Fruit fly (Drosophila melanogaster) whole organism, prepupa: Measurements from ENCODE around the gene CG3434.

Experiments used
- Blimp-1 ChIP-seq: fragments of 200-800 bp; sonication (Bioruptor generic); optimal IDR thresholded peaks from 3 replicates; lab custom pipeline; 2017; ENCODE audit warnings: missing biosample characterization, missing genetic modification characterization, mild to moderate bottlenecking, moderate library complexity, missing genetic modification reagents
- CG10669 ChIP-seq: fragments of 200-800 bp; sonication (Bioruptor generic); optimal IDR thresholded peaks from 3 replicates; lab custom pipeline; 2018; ENCODE audit warnings: missing biosample characterization, mild to moderate bottlenecking, missing genetic modification characterization, moderate library complexity
- CG11294 ChIP-seq: fragments of 200-800 bp; sonication (Bioruptor generic); IDR thresholded peaks from 2 replicates; pipeline ENCODE4 v1.3.6; 2022; ENCODE audit warnings: missing biosample characterization, missing genetic modification characterization
- CG11762 ChIP-seq: fragments of 200-800 bp; sonication (Bioruptor generic); optimal IDR thresholded peaks from 3 replicates; lab custom pipeline; 2016; ENCODE audit warnings: missing biosample characterization, missing genetic modification characterization; ENCODE audit not compliant: insufficient read depth
- CG11902 ChIP-seq: fragments of 200-800 bp; sonication (Bioruptor generic); optimal IDR thresholded peaks from 3 replicates; lab custom pipeline; 2016; ENCODE audit warnings: missing biosample characterization, missing genetic modification characterization
- CG15336 ChIP-seq: fragments of 200-800 bp; sonication (Bioruptor generic); IDR thresholded peaks from 2 replicates; pipeline ENCODE4 v1.3.6; 2022; ENCODE audit warnings: missing biosample characterization, missing genetic modification characterization
- CG1621 ChIP-seq: fragments of 200-800 bp; sonication (Bioruptor generic); optimal IDR thresholded peaks from 3 replicates; lab custom pipeline; 2018; ENCODE audit warnings: missing biosample characterization, mild to moderate bottlenecking, missing genetic modification characterization
- CG16779 ChIP-seq: fragments of 200-800 bp; sonication (Bioruptor generic); optimal IDR thresholded peaks from 3 replicates; lab custom pipeline; 2017; ENCODE audit warnings: missing biosample characterization, mild to moderate bottlenecking, missing genetic modification characterization
- CG3032 ChIP-seq: fragments of 200-800 bp; optimal IDR thresholded peaks from 2 replicates; lab custom pipeline; 2019; ENCODE audit warnings: missing biosample characterization, mild to moderate bottlenecking, missing genetic modification characterization, moderate library complexity
- CG31627 ChIP-seq: fragments of 200-800 bp; sonication (Bioruptor generic); optimal IDR thresholded peaks from 3 replicates; lab custom pipeline; 2016; ENCODE audit warnings: missing biosample characterization, missing genetic modification characterization
- CG32006 ChIP-seq: fragments of 200-800 bp; sonication (Bioruptor generic); optimal IDR thresholded peaks from 3 replicates; lab custom pipeline; 2017; ENCODE audit warnings: missing biosample characterization, mild to moderate bottlenecking, missing genetic modification characterization
- CG34406 ChIP-seq: fragments of 200-800 bp; sonication (Bioruptor generic); optimal IDR thresholded peaks from 3 replicates; lab custom pipeline; 2016; ENCODE audit warnings: missing biosample characterization, missing genetic modification characterization
- CG4318 ChIP-seq: fragments of 200-800 bp; sonication (Bioruptor generic); optimal IDR thresholded peaks from 3 replicates; lab custom pipeline; 2017; ENCODE audit warnings: missing biosample characterization, mild to moderate bottlenecking, missing genetic modification characterization
- CG6163 ChIP-seq: fragments of 200-800 bp; sonication (Bioruptor generic); IDR thresholded peaks from 3 replicates; pipeline ENCODE4 v1.3.6; 2022; ENCODE audit warnings: missing biosample characterization, missing genetic modification characterization
- CG6276 ChIP-seq: fragments of 200-800 bp; sonication (Bioruptor generic); optimal IDR thresholded peaks from 2 replicates; lab custom pipeline; 2017; ENCODE audit warnings: missing biosample characterization, mild to moderate bottlenecking, missing genetic modification characterization
- CG6808 ChIP-seq: fragments of 200-800 bp; sonication (Bioruptor generic); optimal IDR thresholded peaks from 3 replicates; lab custom pipeline; 2017; ENCODE audit warnings: missing biosample characterization, missing genetic modification characterization, mild to moderate bottlenecking, moderate library complexity, missing genetic modification reagents
- CG6854 ChIP-seq: fragments of 200-800 bp; sonication (Bioruptor generic); optimal IDR thresholded peaks from 2 replicates; lab custom pipeline; 2017; ENCODE audit warnings: missing biosample characterization, mild to moderate bottlenecking, missing genetic modification characterization
- CG7368 ChIP-seq: fragments of 200-800 bp; sonication (Bioruptor generic); optimal IDR thresholded peaks from 3 replicates; lab custom pipeline; 2016; ENCODE audit warnings: missing biosample characterization, missing genetic modification characterization
- CG8119 ChIP-seq: fragments of 200-800 bp; sonication (Bioruptor generic); IDR thresholded peaks from 3 replicates; pipeline ENCODE4 v1.3.6; 2022; ENCODE audit warnings: missing biosample characterization, missing genetic modification characterization
- CG8319 ChIP-seq: fragments of 200-800 bp; sonication (Bioruptor generic); optimal IDR thresholded peaks from 3 replicates; lab custom pipeline; 2016; ENCODE audit warnings: missing biosample characterization, missing genetic modification characterization
- CG8632 ChIP-seq: fragments of 200-800 bp; sonication (Bioruptor generic); optimal IDR thresholded peaks from 3 replicates; lab custom pipeline; 2016; ENCODE audit warnings: missing biosample characterization, missing genetic modification characterization
- Eip78C ChIP-seq: fragments of 200-800 bp; sonication (Bioruptor generic); peaks from one replicate; lab custom pipeline; 2016; ENCODE audit warnings: missing biosample characterization, missing genetic modification characterization
- Eip93F ChIP-seq: fragments of 200-800 bp; sonication (Bioruptor generic); optimal IDR thresholded peaks from 2 replicates; lab custom pipeline; 2016; ENCODE audit warnings: missing biosample characterization, mild to moderate bottlenecking, missing genetic modification characterization
- Ets96B ChIP-seq: fragments of 200-800 bp; optimal IDR thresholded peaks from 2 replicates; lab custom pipeline; 2019; ENCODE audit warnings: missing biosample characterization, mild to moderate bottlenecking, missing genetic modification characterization, moderate library complexity
- Gug ChIP-seq: fragments of 200-800 bp; sonication (Bioruptor generic); IDR thresholded peaks from 2 replicates; pipeline ENCODE4 v1.3.6; 2022; ENCODE audit warnings: missing biosample characterization, missing genetic modification characterization
- Hr38 ChIP-seq: sonication (Bioruptor generic); optimal IDR thresholded peaks from 2 replicates; lab custom pipeline; 2016; ENCODE audit warnings: missing biosample characterization, missing genetic modification characterization
- Hr39 ChIP-seq: fragments of 200-800 bp; sonication (Bioruptor generic); optimal IDR thresholded peaks from 2 replicates; lab custom pipeline; 2016; ENCODE audit warnings: missing biosample characterization, missing genetic modification characterization
- Hr4 ChIP-seq: fragments of 200-800 bp; sonication (Bioruptor generic); optimal IDR thresholded peaks from 3 replicates; lab custom pipeline; 2016; ENCODE audit warnings: missing biosample characterization, missing genetic modification characterization
- Met ChIP-seq: fragments of 200-800 bp; sonication (Bioruptor generic); optimal IDR thresholded peaks from 3 replicates; lab custom pipeline; 2016; ENCODE audit warnings: missing biosample characterization, missing genetic modification characterization
- OdsH ChIP-seq: fragments of 200-800 bp; sonication (Bioruptor generic); optimal IDR thresholded peaks from 3 replicates; lab custom pipeline; 2016; ENCODE audit warnings: missing biosample characterization, missing genetic modification characterization
- Smox ChIP-seq: fragments of 200-800 bp; sonication (Bioruptor generic); optimal IDR thresholded peaks from 3 replicates; lab custom pipeline; 2016; ENCODE audit warnings: missing biosample characterization, missing genetic modification characterization
- Sox15 ChIP-seq: fragments of 200-800 bp; sonication (Bioruptor generic); optimal IDR thresholded peaks from 3 replicates; lab custom pipeline; 2016; ENCODE audit warnings: missing biosample characterization, missing genetic modification characterization
- acj6 ChIP-seq: fragments of 200-800 bp; sonication (Bioruptor generic); optimal IDR thresholded peaks from 3 replicates; lab custom pipeline; 2016; ENCODE audit warnings: missing biosample characterization, missing genetic modification characterization
- cyc ChIP-seq: fragments of 200-800 bp; sonication (Bioruptor generic); optimal IDR thresholded peaks from 3 replicates; lab custom pipeline; 2016; ENCODE audit warnings: missing biosample characterization, missing genetic modification characterization
- dac ChIP-seq: fragments of 200-800 bp; sonication (Bioruptor generic); optimal IDR thresholded peaks from 2 replicates; lab custom pipeline; 2017; ENCODE audit warnings: missing biosample characterization, mild to moderate bottlenecking, missing genetic modification characterization
- dsx ChIP-seq: fragments of 200-800 bp; optimal IDR thresholded peaks from 3 replicates; lab custom pipeline; 2019; ENCODE audit warnings: missing biosample characterization, mild to moderate bottlenecking, missing genetic modification characterization, moderate library complexity; ENCODE audit not compliant: poor library complexity, severe bottlenecking
- eg ChIP-seq: fragments of 200-800 bp; sonication (Bioruptor generic); IDR thresholded peaks from 3 replicates; pipeline ENCODE4 v1.3.6; 2022; ENCODE audit warnings: missing biosample characterization, missing genetic modification characterization
- fd59A ChIP-seq: fragments of 200-800 bp; sonication (Bioruptor generic); optimal IDR thresholded peaks from 2 replicates; lab custom pipeline; 2017; ENCODE audit warnings: missing biosample characterization, mild to moderate bottlenecking, missing genetic modification characterization, missing genetic modification reagents
- fd85E ChIP-seq: fragments of 200-800 bp; sonication (Bioruptor generic); optimal IDR thresholded peaks from 3 replicates; lab custom pipeline; 2016; ENCODE audit warnings: missing biosample characterization, missing genetic modification characterization
- fkh ChIP-seq: fragments of 200-800 bp; sonication (Bioruptor generic); optimal IDR thresholded peaks from 3 replicates; lab custom pipeline; 2017; ENCODE audit warnings: missing biosample characterization, mild to moderate bottlenecking, missing genetic modification characterization, moderate library complexity
- lz ChIP-seq: fragments of 200-800 bp; sonication (Bioruptor generic); optimal IDR thresholded peaks from 3 replicates; lab custom pipeline; 2016; ENCODE audit warnings: missing biosample characterization, missing genetic modification characterization
- net ChIP-seq: fragments of 200-800 bp; sonication (Bioruptor generic); optimal IDR thresholded peaks from 3 replicates; lab custom pipeline; 2016; ENCODE audit warnings: missing biosample characterization, missing genetic modification characterization
- pdm3 ChIP-seq: fragments of 200-800 bp; sonication (Bioruptor generic); optimal IDR thresholded peaks from 3 replicates; lab custom pipeline; 2016; ENCODE audit warnings: missing biosample characterization, missing genetic modification characterization
- spab ChIP-seq: fragments of 200-800 bp; sonication (Bioruptor generic); optimal IDR thresholded peaks from 2 replicates; lab custom pipeline; 2017; ENCODE audit warnings: missing biosample characterization, mild to moderate bottlenecking, missing genetic modification characterization, missing genetic modification reagents
- ss ChIP-seq, 2 experiments: fragments of 200-800 bp; sonication (Bioruptor generic); optimal IDR thresholded peaks; 2 replicates in 1 of 2; 3 replicates in 1 of 2; lab custom pipeline; 2017 to 2018; ENCODE audit warnings: mild to moderate bottlenecking in 2 of 2, missing biosample characterization in 2 of 2, missing genetic modification characterization in 2 of 2, moderate library complexity in 1 of 2
- svp ChIP-seq: fragments of 200-800 bp; sonication (Bioruptor generic); peaks from one replicate; lab custom pipeline; 2016; ENCODE audit warnings: missing biosample characterization, missing genetic modification characterization
- topi ChIP-seq: fragments of 200-800 bp; sonication (Bioruptor generic); optimal IDR thresholded peaks from 3 replicates; lab custom pipeline; 2016; ENCODE audit warnings: missing biosample characterization, missing genetic modification characterization
- vri ChIP-seq: fragments of 200-800 bp; sonication (Bioruptor generic); optimal IDR thresholded peaks from 3 replicates; lab custom pipeline; 2016; ENCODE audit warnings: missing biosample characterization, mild to moderate bottlenecking, missing genetic modification characterization

The CG3434 gene

dm6 chr3L:9462794-9463193, 2.2 kb upstream of the CG3434 start (continued):
- TF ChIP-seq CG6854 (no peak), CG6808 (peak; percentile 78), CG8119 (GFP tag; lab: Robert Waterston, UW) (peak; percentile 44; the same call in 2 of the 3 replicates), svp (no peak), eg (no peak), CG34406 (GFP tag; lab: Kevin White, UChicago) (no peak), CG7368 (GFP tag; lab: Kevin White, UChicago) (no peak), dac (GFP tag; lab: Kevin White, UChicago) (no peak), cyc (GFP tag; lab: Kevin White, UChicago) (no peak), Ets96B (tag; lab: Kevin White, UChicago) (peak; percentile 64), Met (GFP tag; lab: Kevin White, UChicago) (no peak), CG31627 (no peak), Blimp-1 (no peak), CG1621 (tag; lab: Kevin White, UChicago) (peak; percentile 66), topi (GFP tag; lab: Kevin White, UChicago) (no peak), CG11902 (no peak), CG6163 (GFP tag; lab: Robert Waterston, UW) (peak; percentile 66; the same call in 2 of the 3 replicates), Eip78C (GFP tag; lab: Kevin White, UChicago) (no peak), lz (GFP tag; lab: Kevin White, UChicago) (no peak)

- TF ChIP-seq CG34406 (GFP tag; lab: Kevin White, UChicago) (peak; percentile 87), topi (GFP tag; lab: Kevin White, UChicago) (peak; percentile 89), CG16779 (tag; lab: Kevin White, UChicago) (peak; percentile 90), CG10669 (GFP tag; lab: Kevin White, UChicago) (peak; percentile 90), fd85E (GFP tag; lab: Kevin White, UChicago) (peak; percentile 83), CG11762 (GFP tag; lab: Kevin White, UChicago) (peak; percentile 81), cyc (GFP tag; lab: Kevin White, UChicago) (peak; percentile 80), spab (GFP tag; lab: Kevin White, UChicago) (peak; percentile 85), vri (GFP tag; lab: Kevin White, UChicago) (peak; percentile 83), dsx (GFP tag; lab: Kevin White, UChicago) (peak; percentile 85), CG31627 (peak; percentile 77), Blimp-1 (peak; percentile 80), CG7368 (GFP tag; lab: Kevin White, UChicago) (peak; percentile 80), Hr38 (GFP tag; lab: Kevin White, UChicago) (no peak), Eip78C (GFP tag; lab: Kevin White, UChicago) (peak; percentile 99), CG6163 (GFP tag; lab: Robert Waterston, UW) (peak; percentile 87), CG11902 (peak; percentile 59), CG11294 (GFP tag; lab: Robert Waterston, UW) (peak; percentile 78), CG8319 (GFP tag; lab: Kevin White, UChicago) (peak; percentile 52), CG4318 (peak; percentile 88), CG32006 (GFP tag; lab: Kevin White, UChicago) (peak; percentile 96), CG6276 (peak; percentile 97), svp (peak; percentile 95), Hr39 (GFP tag; lab: Kevin White, UChicago) (peak; percentile 64), Eip93F (GFP tag; lab: Kevin White, UChicago) (peak; percentile 76), CG3032 (tag; lab: Kevin White, UChicago) (peak; percentile 91), CG6808 (peak; percentile 83), CG6854 (peak; percentile 85), CG8632 (GFP tag; lab: Kevin White, UChicago) (peak; percentile 83), Hr4 (GFP tag; lab: Kevin White, UChicago) (peak; percentile 96), Smox (peak; percentile 89), fd59A (peak; percentile 81), fkh (peak; percentile 29), acj6 (GFP tag; lab: Kevin White, UChicago) (peak; percentile 87), Gug (GFP tag; lab: Robert Waterston, UW) (peak; percentile 87), pdm3 (GFP tag; lab: Kevin White, UChicago) (peak; percentile 91), ss (GFP tag; optimal IDR thresholded peaks at IDR 0.05; lab: Kevin White, UChicago) (peak; percentile 66 to 84), dac (GFP tag; lab: Kevin White, UChicago) (peak; percentile 89), CG15336 (GFP tag; lab: Robert Waterston, UW) (peak; percentile 95), Sox15 (GFP tag; lab: Kevin White, UChicago) (peak; percentile 56), OdsH (GFP tag; lab: Kevin White, UChicago) (peak; percentile 91), net (GFP tag; lab: Kevin White, UChicago) (peak; percentile 91)
These were observed 1.7 kb upstream of the CG3434 start for dm6 chr3L:9462247-9462769.
